Worm (Caenorhabditis elegans) whole organism, L1 larva: ENCODE measurements around the gene drd-50.
"Not testable (repeated sequence)": the region's sequence is repeated elsewhere in the genome, so short reads cannot be mapped to it uniquely, and the experiment has no call there.

Source experiments
- F16B12.6 ChIP-seq: fragments of 150-350 bp; optimal IDR thresholded peaks from 2 replicates; lab custom pipeline; 2014; ENCODE audit warnings: missing biosample characterization, missing genetic modification characterization
- aly-2 ChIP-seq: fragments of 150-350 bp; optimal IDR thresholded peaks from 2 replicates; lab custom pipeline; 2014; ENCODE audit warnings: missing biosample characterization, missing genetic modification characterization
- blmp-1 ChIP-seq: fragments of 150-350 bp; optimal IDR thresholded peaks from 2 replicates; lab custom pipeline; 2014; ENCODE audit warnings: missing biosample characterization, missing genetic modification characterization
- ceh-8 ChIP-seq: fragments of 200-800 bp; sonication (Bioruptor generic); optimal IDR thresholded peaks from 2 replicates; lab custom pipeline; 2018; ENCODE audit warnings: mild to moderate bottlenecking, missing genetic modification characterization, moderate library complexity, missing compliant biosample characterization
- ceh-90 ChIP-seq: sonication (generic microtip); optimal IDR thresholded peaks from 2 replicates; lab custom pipeline; 2016; ENCODE audit warnings: missing genetic modification characterization, missing compliant biosample characterization
- dsc-1 ChIP-seq: sonication (generic microtip); optimal IDR thresholded peaks from 2 replicates; lab custom pipeline; 2016; ENCODE audit warnings: mild to moderate bottlenecking, missing genetic modification characterization, missing compliant biosample characterization
- elt-2 ChIP-seq: sonication (generic microtip); optimal IDR thresholded peaks from 2 replicates; lab custom pipeline; 2016; ENCODE audit warnings: missing genetic modification characterization, mild to moderate bottlenecking, inconsistent platforms, missing compliant biosample characterization, missing genetic modification reagents
- elt-3 ChIP-seq, 6 experiments: fragments of 150-350 bp in 1 of 6; sonication (generic microtip); optimal IDR thresholded peaks; 2 replicates each; lab custom pipeline; 2017 to 2018; ENCODE audit warnings: missing biosample characterization in 6 of 6, missing genetic modification characterization in 6 of 6, inconsistent platforms in 1 of 6
- fkh-10 ChIP-seq: sonication (generic microtip); optimal IDR thresholded peaks from 2 replicates; lab custom pipeline; 2017; ENCODE audit warnings: missing biosample characterization, missing genetic modification reagents, missing genetic modification characterization
- fkh-4 ChIP-seq: sonication (generic microtip); optimal IDR thresholded peaks from 2 replicates; lab custom pipeline; 2016; ENCODE audit warnings: missing compliant biosample characterization, missing genetic modification characterization, borderline replicate concordance
- hlh-17 ChIP-seq: fragments of 200-800 bp; sonication (Bioruptor generic); optimal IDR thresholded peaks from 2 replicates; lab custom pipeline; 2018; ENCODE audit warnings: missing genetic modification characterization, mild to moderate bottlenecking, missing compliant biosample characterization, moderate library complexity, borderline replicate concordance
- hlh-4 ChIP-seq: sonication (generic microtip); optimal IDR thresholded peaks from 2 replicates; lab custom pipeline; 2016; ENCODE audit warnings: mild to moderate bottlenecking, missing genetic modification characterization, missing compliant biosample characterization
- lin-13 ChIP-seq: fragments of 150-350 bp; optimal IDR thresholded peaks from 2 replicates; lab custom pipeline; 2014; ENCODE audit warnings: missing biosample characterization, missing genetic modification reagents, missing genetic modification characterization
- lin-14 ChIP-seq: fragments of 200-800 bp; sonication (Bioruptor generic); optimal IDR thresholded peaks from 2 replicates; lab custom pipeline; 2018; ENCODE audit warnings: mild to moderate bottlenecking, missing genetic modification characterization, moderate library complexity, missing compliant biosample characterization
- lin-35 ChIP-seq, 2 experiments: fragments of 150-350 bp; optimal IDR thresholded peaks; 2 replicates each; lab custom pipeline; 2014; ENCODE audit warnings: missing biosample characterization in 2 of 2, missing genetic modification characterization in 2 of 2, missing genetic modification reagents in 2 of 2
- lir-3 ChIP-seq: sonication (generic microtip); optimal IDR thresholded peaks from 2 replicates; lab custom pipeline; 2016; ENCODE audit warnings: mild to moderate bottlenecking, missing genetic modification characterization, moderate library complexity, missing compliant biosample characterization; ENCODE audit not compliant: poor library complexity
- nhr-237 ChIP-seq: fragments of 150-350 bp; optimal IDR thresholded peaks from 2 replicates; lab custom pipeline; 2014; ENCODE audit warnings: missing biosample characterization, missing genetic modification characterization
- nhr-85 ChIP-seq: sonication (generic microtip); peaks from one replicate; lab custom pipeline; 2016; ENCODE audit warnings: missing genetic modification characterization, inconsistent platforms, missing compliant biosample characterization
- pax-3 ChIP-seq: fragments of 200-800 bp; sonication (Bioruptor generic); optimal IDR thresholded peaks from 2 replicates; lab custom pipeline; 2018; ENCODE audit warnings: mild to moderate bottlenecking, missing genetic modification characterization, moderate library complexity, missing compliant biosample characterization
- skn-1 ChIP-seq: fragments of 150-350 bp; optimal IDR thresholded peaks from 2 replicates; lab custom pipeline; 2014; ENCODE audit warnings: missing biosample characterization, missing genetic modification characterization
- snpc-4 ChIP-seq: fragments of 150-350 bp; optimal IDR thresholded peaks from 2 replicates; lab custom pipeline; 2014; ENCODE audit warnings: missing biosample characterization, missing genetic modification characterization
- sox-4 ChIP-seq: sonication (generic microtip); optimal IDR thresholded peaks from 2 replicates; lab custom pipeline; 2016; ENCODE audit warnings: missing genetic modification characterization, missing compliant biosample characterization
- sup-37 ChIP-seq: fragments of 200-800 bp; sonication (Bioruptor generic); optimal IDR thresholded peaks from 2 replicates; lab custom pipeline; 2018; ENCODE audit warnings: mild to moderate bottlenecking, missing genetic modification characterization, missing compliant biosample characterization
- tlp-1 ChIP-seq: fragments of 150-350 bp; optimal IDR thresholded peaks from 2 replicates; lab custom pipeline; 2014; ENCODE audit warnings: missing biosample characterization, missing genetic modification characterization
- unc-30 ChIP-seq: sonication (generic microtip); optimal IDR thresholded peaks from 2 replicates; lab custom pipeline; 2017; ENCODE audit warnings: missing biosample characterization, missing genetic modification characterization
- unc-86 ChIP-seq: sonication (generic microtip); optimal IDR thresholded peaks from 2 replicates; lab custom pipeline; 2016; ENCODE audit warnings: missing genetic modification characterization, missing compliant biosample characterization
- unc-98 ChIP-seq: fragments of 200-800 bp; sonication (Bioruptor generic); IDR thresholded peaks from 2 replicates; pipeline ENCODE4 v1.3.6; 2022; ENCODE audit warnings: missing genetic modification characterization, missing compliant biosample characterization
- vab-15 ChIP-seq: sonication (generic microtip); optimal IDR thresholded peaks from 2 replicates; lab custom pipeline; 2017; ENCODE audit warnings: missing genotype, mild to moderate bottlenecking, missing genetic modification characterization, missing compliant biosample characterization
- zag-1 ChIP-seq: fragments of 150-350 bp; optimal IDR thresholded peaks from 2 replicates; lab custom pipeline; 2014; ENCODE audit warnings: missing biosample characterization, missing genetic modification characterization
- zip-4 ChIP-seq: fragments of 200-800 bp; sonication (Bioruptor generic); optimal IDR thresholded peaks from 2 replicates; lab custom pipeline; 2018; ENCODE audit warnings: mild to moderate bottlenecking, missing genetic modification characterization, moderate library complexity, missing compliant biosample characterization
- ztf-11 ChIP-seq, 2 experiments: sonication (generic microtip); optimal IDR thresholded peaks; 2 replicates each; lab custom pipeline; 2016 to 2017; ENCODE audit warnings: missing genetic modification characterization in 2 of 2, missing biosample characterization in 1 of 2, missing compliant biosample characterization in 1 of 2

drd-50 gene

ce11 chrIV:4137472-4137871, 19.9 kb downstream of the drd-50 start, which contains the start of gene F49F1.9:
Gene F49F1.9 (minus strand): TSS chrIV:4137572.
- TF ChIP-seq unc-30 (tag; lab: Kevin White, UChicago) (no peak), zag-1 (tag; lab: Kevin White, UChicago) (no peak)

ce11 chrIV:4139022-4139421, 21.5 kb downstream of the drd-50 start, which contains the start of gene F49F1.10:
Gene F49F1.10 (minus strand): TSS chrIV:4139122.
- TF ChIP-seq elt-3 (tag; optimal IDR thresholded peaks at IDR 0.05; lab: Kevin White, UChicago): no peak
- no peak for TF ChIP-seq lin-14 (GFP tag; lab: Kevin White, UChicago)
- no peak for TF ChIP-seq sox-4 (tag; lab: Kevin White, UChicago)
- TF ChIP-seq tlp-1 (tag; lab: Kevin White, UChicago): no peak
- no peak for TF ChIP-seq unc-86 (tag; lab: Kevin White, UChicago)
- TF ChIP-seq pax-3 (tag; lab: Kevin White, UChicago): no peak
- no peak for TF ChIP-seq unc-98 (GFP tag; lab: Robert Waterston, UW)
- no peak for TF ChIP-seq fkh-4
- no peak for TF ChIP-seq lin-13 (GFP tag; lab: Kevin White, UChicago)

ce11 chrIV:4140265-4140664, 22.7 kb downstream of the drd-50 start, which contains the start of gene F49F1.18:
Gene F49F1.18 (minus strand): TSS chrIV:4140365.
- no peak for TF ChIP-seq lin-14 (GFP tag; lab: Kevin White, UChicago)
- no peak for TF ChIP-seq vab-15
- TF ChIP-seq ztf-11 (tag; optimal IDR thresholded peaks at IDR 0.05; lab: Kevin White, UChicago): no peak
- no peak for TF ChIP-seq lin-35 (GFP tag; optimal IDR thresholded peaks at IDR 0.05; lab: Kevin White, UChicago)
- TF ChIP-seq elt-2 (tag; lab: Kevin White, UChicago): no peak
- no peak for TF ChIP-seq dsc-1
- no peak for TF ChIP-seq skn-1 (tag; lab: Kevin White, UChicago)
- no peak for TF ChIP-seq tlp-1 (tag; lab: Kevin White, UChicago)
- no peak for TF ChIP-seq hlh-17 (GFP tag; lab: Kevin White, UChicago)
- no peak for TF ChIP-seq pax-3 (tag; lab: Kevin White, UChicago)
- TF ChIP-seq ceh-90 (tag; lab: Kevin White, UChicago): no peak
- TF ChIP-seq hlh-4 (tag; lab: Kevin White, UChicago): no peak
- TF ChIP-seq F16B12.6: no peak

- TF ChIP-seq ceh-90 (tag; lab: Kevin White, UChicago): no peak
- no peak for TF ChIP-seq lir-3 (tag; lab: Kevin White, UChicago)
- no peak for TF ChIP-seq blmp-1 (tag; lab: Kevin White, UChicago)
- no peak for TF ChIP-seq lin-14 (GFP tag; lab: Kevin White, UChicago)
- no peak for TF ChIP-seq sup-37 (GFP tag; lab: Kevin White, UChicago)
Observed at ce11 chrIV:4141311-4141710, 23.8 kb downstream of the drd-50 start, which contains the start of gene F49F1.11. Gene F49F1.11 (minus strand): TSS chrIV:4141411.

- not testable (repeated sequence) for TF ChIP-seq ceh-8 (GFP tag; lab: Kevin White, UChicago); zip-4; aly-2
- TF ChIP-seq, all 84 proteins: peak for 0; not testable (repeated sequence) for 84
Observed at ce11 chrIV:4142986-4143385, 25.5 kb downstream of the drd-50 start, which contains the start of gene F49F1.12. Gene F49F1.12 (minus strand): TSS chrIV:4143086.

- TF ChIP-seq hlh-17 (GFP tag; lab: Kevin White, UChicago) (no peak), nhr-237 (tag; lab: Kevin White, UChicago) (no peak), nhr-85 (tag; lab: Kevin White, UChicago) (no peak), snpc-4 (no peak), zag-1 (tag; lab: Kevin White, UChicago) (no peak), fkh-10 (no peak)
- TF ChIP-seq, all 84 proteins: peak for 0
Observed at ce11 chrIV:4144784-4145183, 27.3 kb downstream of the drd-50 start, which contains the start of gene R07C12.3. Gene R07C12.3 (plus strand): TSS chrIV:4145084.
